Fruit fly (Drosophila melanogaster) whole organism: Measurements from ENCODE around the gene Gba1a.

Source experiments
- CG8478 ChIP-seq: fragments of >200 bp; optimal IDR thresholded peaks from 2 replicates; lab custom pipeline; 2018; ENCODE audit warnings: inconsistent platforms
- EcR ChIP-seq, 2 experiments: fragments of >200 bp; optimal IDR thresholded peaks; 2 replicates each; lab custom pipeline; 2017; ENCODE audit warnings: missing biosample characterization in 2 of 2, missing genetic modification characterization in 2 of 2, missing genetic modification reagents in 2 of 2
- pan ChIP-seq: fragments of >200 bp; optimal IDR thresholded peaks from 2 replicates; lab custom pipeline; 2017
- psq ChIP-seq: fragments of >200 bp; optimal IDR thresholded peaks from 2 replicates; lab custom pipeline; 2017

DNA sequence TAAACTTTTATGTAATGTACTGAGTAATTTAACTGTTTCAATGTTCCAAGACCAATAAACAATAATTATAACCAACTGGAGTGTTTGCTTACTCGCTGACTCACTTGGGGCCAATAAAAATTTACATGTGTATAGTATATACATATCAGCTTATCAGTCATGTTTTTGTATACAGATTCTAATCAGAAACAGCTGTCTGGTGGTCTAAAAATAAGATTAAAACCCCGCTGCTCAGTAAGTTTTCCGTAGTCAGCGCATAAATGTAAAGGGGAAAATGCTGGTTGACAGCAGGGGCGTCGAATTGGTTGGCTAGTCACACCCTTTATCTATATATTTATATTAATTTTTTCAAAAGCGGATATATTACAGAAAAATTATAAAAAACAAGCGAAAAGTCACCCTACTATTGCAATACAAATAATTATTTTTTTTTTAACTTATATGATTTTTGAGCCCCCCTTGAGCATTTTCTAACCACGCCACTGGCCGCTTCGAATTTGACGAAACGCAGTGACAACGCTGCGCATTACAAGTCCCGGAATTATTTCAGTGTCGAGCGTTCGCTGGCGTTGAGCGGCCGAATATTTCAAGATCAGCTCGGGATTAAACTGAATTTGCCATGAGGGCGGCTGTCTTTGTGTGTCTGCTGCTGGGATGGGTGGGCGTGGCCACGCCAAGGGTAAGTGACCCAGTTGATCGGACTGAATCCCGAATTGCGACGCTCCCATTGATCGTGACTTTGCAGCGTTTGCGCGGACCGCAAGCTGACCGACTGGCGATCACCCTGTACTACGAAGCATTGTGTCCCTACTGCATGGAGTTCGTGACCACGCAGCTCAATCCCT lies 21.9 kb upstream of the Gba1a start, which contains the start of gene GILT2:
- no peak for TF ChIP-seq pan
- TF ChIP-seq psq (lab: Kevin White, UChicago) = no peak
- no peak for TF ChIP-seq CG8478 (lab: Kevin White, UChicago)
- no peak for TF ChIP-seq EcR (GFP tag; optimal IDR thresholded peaks at IDR 0.05; lab: Kevin White, UChicago)
